Worm (Caenorhabditis elegans) whole organism, late embryonic: Measurements from ENCODE around the gene sri-21.
"Not testable (repeated sequence)": the region's sequence is repeated elsewhere in the genome, so short reads cannot be mapped to it uniquely, and the experiment has no call there.

Experiments
- K09A11.1 ChIP-seq: sonication (generic microtip); optimal IDR thresholded peaks from 2 replicates; lab custom pipeline; 2017; ENCODE audit warnings: antibody characterized with exemption, mild to moderate bottlenecking, missing genetic modification characterization, missing compliant biosample characterization; ENCODE audit not compliant: insufficient read depth
- ceh-19 ChIP-seq: fragments of 200-800 bp; sonication (Bioruptor generic); optimal IDR thresholded peaks from 2 replicates; lab custom pipeline; 2018; ENCODE audit warnings: mild to moderate bottlenecking, missing genetic modification characterization, missing compliant biosample characterization
- ceh-31 ChIP-seq: sonication (generic microtip); optimal IDR thresholded peaks from 2 replicates; lab custom pipeline; 2016; ENCODE audit warnings: missing genetic modification characterization, missing compliant biosample characterization
- ceh-34 ChIP-seq: sonication (generic microtip); optimal IDR thresholded peaks from 2 replicates; lab custom pipeline; 2016; ENCODE audit warnings: mild to moderate bottlenecking, missing genetic modification characterization, missing compliant biosample characterization
- ceh-9 ChIP-seq: sonication (generic microtip); optimal IDR thresholded peaks from 2 replicates; lab custom pipeline; 2016; ENCODE audit warnings: mild to moderate bottlenecking, missing genetic modification characterization, inconsistent platforms, missing compliant biosample characterization
- elt-4 ChIP-seq: sonication (generic microtip); optimal IDR thresholded peaks from 2 replicates; lab custom pipeline; 2016; ENCODE audit warnings: missing genetic modification characterization, missing compliant biosample characterization
- fkh-10 ChIP-seq: fragments of 150-350 bp; optimal IDR thresholded peaks from 2 replicates; lab custom pipeline; 2014; ENCODE audit warnings: missing biosample characterization, missing genetic modification reagents, missing genetic modification characterization
- gmeb-2 ChIP-seq: sonication (generic microtip); optimal IDR thresholded peaks from 2 replicates; lab custom pipeline; 2016; ENCODE audit warnings: missing genetic modification characterization, inconsistent platforms, missing compliant biosample characterization
- hlh-30 ChIP-seq: sonication (generic microtip); optimal IDR thresholded peaks from 2 replicates; lab custom pipeline; 2017; ENCODE audit warnings: antibody characterized with exemption, missing genetic modification characterization, missing compliant biosample characterization; ENCODE audit not compliant: insufficient read depth
- hlh-6 ChIP-seq: sonication (generic microtip); optimal IDR thresholded peaks from 2 replicates; lab custom pipeline; 2016; ENCODE audit warnings: missing genotype, missing genetic modification characterization, missing compliant biosample characterization
- lin-11 ChIP-seq: fragments of 200-800 bp; sonication (Bioruptor generic); optimal IDR thresholded peaks from 2 replicates; lab custom pipeline; 2018; ENCODE audit warnings: mild to moderate bottlenecking, missing genetic modification characterization, missing compliant biosample characterization
- pat-9 ChIP-seq: fragments of 200-800 bp; sonication (Bioruptor generic); optimal IDR thresholded peaks from 2 replicates; lab custom pipeline; 2018; ENCODE audit warnings: mild to moderate bottlenecking, missing genetic modification characterization, moderate library complexity, missing compliant biosample characterization
- pax-1 ChIP-seq: fragments of 150-350 bp; optimal IDR thresholded peaks from 2 replicates; lab custom pipeline; 2014; ENCODE audit warnings: missing biosample characterization, missing genetic modification characterization
- pha-2 ChIP-seq: sonication (generic microtip); optimal IDR thresholded peaks from 2 replicates; lab custom pipeline; 2017; ENCODE audit warnings: mild to moderate bottlenecking, missing genetic modification characterization, missing compliant biosample characterization
- pha-4 ChIP-seq: fragments of 150-350 bp; optimal IDR thresholded peaks from 2 replicates; lab custom pipeline; 2018; ENCODE audit warnings: missing biosample characterization, missing genetic modification reagents, missing genetic modification characterization
- rnt-1 ChIP-seq: sonication (generic microtip); optimal IDR thresholded peaks from 2 replicates; lab custom pipeline; 2016; ENCODE audit warnings: missing genetic modification characterization, missing compliant biosample characterization
- sdc-2 ChIP-seq: sonication (generic microtip); optimal IDR thresholded peaks from 2 replicates; lab custom pipeline; 2016; ENCODE audit warnings: missing genotype, missing genetic modification characterization, missing compliant biosample characterization
- sox-4 ChIP-seq: sonication (generic microtip); optimal IDR thresholded peaks from 2 replicates; lab custom pipeline; 2017; ENCODE audit warnings: mild to moderate bottlenecking, missing genetic modification characterization, inconsistent platforms, missing compliant biosample characterization
- syd-9 ChIP-seq: sonication (generic microtip); optimal IDR thresholded peaks from 2 replicates; lab custom pipeline; 2016; ENCODE audit warnings: mild to moderate bottlenecking, missing genetic modification characterization, moderate library complexity, missing compliant biosample characterization
- unc-42 ChIP-seq: sonication (generic microtip); optimal IDR thresholded peaks from 2 replicates; lab custom pipeline; 2016; ENCODE audit warnings: missing genotype, missing genetic modification characterization, missing compliant biosample characterization
- unc-86 ChIP-seq: sonication (generic microtip); optimal IDR thresholded peaks from 2 replicates; lab custom pipeline; 2016; ENCODE audit warnings: missing genetic modification characterization, missing compliant biosample characterization
- zip-5 ChIP-seq: sonication (generic microtip); optimal IDR thresholded peaks from 2 replicates; lab custom pipeline; 2016; ENCODE audit warnings: missing genetic modification characterization, missing compliant biosample characterization

Gene sri-21

DNA sequence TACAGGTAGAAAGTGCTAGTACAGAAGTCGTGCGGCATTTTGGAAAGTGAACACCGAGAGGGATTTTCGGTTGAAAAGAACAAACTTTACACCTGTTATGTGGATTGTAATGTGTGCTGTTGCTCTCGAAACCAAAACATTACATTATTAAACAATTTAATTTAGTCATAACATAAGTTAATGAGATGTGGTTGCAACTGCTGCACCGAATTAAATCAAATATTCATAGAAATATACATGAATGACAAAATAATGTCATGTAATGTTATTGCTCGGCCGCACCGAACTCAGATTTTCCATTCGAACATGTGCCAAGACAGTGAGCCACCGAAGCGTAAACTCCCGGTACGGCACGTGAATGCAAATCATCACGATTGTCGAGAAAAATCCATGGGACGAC is 45.3 kb downstream of the sri-21 start, which contains the start of gene srh-213 (continued):
- TF ChIP-seq pha-4 (tag; lab: Kevin White, UChicago) (no peak), fkh-10 (GFP tag; lab: Kevin White, UChicago) (no peak), lin-11 (tag; lab: Kevin White, UChicago) (no peak), sdc-2 (no peak), ceh-34 (tag; lab: Kevin White, UChicago) (no peak)

DNA sequence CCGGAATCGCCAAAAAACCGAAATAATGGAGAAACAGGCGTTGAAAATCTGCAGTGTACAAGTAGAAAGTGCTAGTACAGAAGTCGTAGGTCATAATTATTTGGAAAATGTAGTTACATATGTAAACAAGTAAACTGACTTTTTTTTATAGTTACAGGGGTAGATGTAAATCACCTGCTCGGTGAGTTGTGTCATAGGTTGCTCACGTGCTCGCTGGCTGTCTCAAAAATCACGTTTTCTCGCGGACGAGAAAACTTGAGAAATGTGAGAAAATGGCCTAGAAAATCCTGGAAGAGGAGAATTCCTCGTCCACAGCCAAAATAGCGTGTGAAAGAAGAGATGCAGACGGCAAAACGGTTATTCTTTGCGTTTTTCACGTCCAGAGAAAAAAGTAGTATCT is 47.4 kb downstream of the sri-21 start, which contains the start of gene srh-212:
Gene srh-212 (minus strand): TSS at position 101 of the 400 bp plus-strand sequence.
- not testable (repeated sequence) for TF ChIP-seq sox-4 (tag; lab: Kevin White, UChicago); pha-2 (tag; lab: Kevin White, UChicago); ceh-19 (GFP tag; lab: Kevin White, UChicago)

DNA sequence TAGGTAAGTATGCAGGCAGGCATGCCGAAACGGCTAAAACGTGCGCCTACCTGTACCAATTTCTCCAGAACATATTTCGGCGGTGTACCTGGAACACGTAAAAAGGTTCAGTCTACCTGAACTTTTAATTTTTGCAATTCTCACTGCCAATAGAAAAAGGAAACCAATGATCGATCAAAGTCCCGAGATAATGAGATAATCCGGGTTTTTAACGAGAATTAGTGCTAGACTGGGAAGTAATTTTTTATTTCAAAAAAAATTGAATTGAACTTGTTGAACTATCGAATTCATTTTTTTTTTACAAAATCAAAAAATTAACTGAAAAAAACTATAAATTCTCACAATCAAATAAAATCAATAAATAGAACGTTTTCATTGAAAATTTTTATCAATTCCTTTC is 50.9 kb downstream of the sri-21 start, which contains the start of gene T22F3.7:
Gene T22F3.7 (minus strand): TSS at position 101 of the 400 bp plus-strand sequence.
- no peak for TF ChIP-seq ceh-31 (tag; lab: Kevin White, UChicago)
- no peak for TF ChIP-seq rnt-1 (tag; lab: Kevin White, UChicago)
- TF ChIP-seq zip-5 (tag; lab: Kevin White, UChicago), result no peak
- TF ChIP-seq hlh-6, result no peak
- TF ChIP-seq pat-9 (tag; lab: Kevin White, UChicago), result no peak
- TF ChIP-seq K09A11.1, result no peak
- no peak for TF ChIP-seq ceh-9 (tag; lab: Kevin White, UChicago)
- no peak for TF ChIP-seq pax-1
- no peak for TF ChIP-seq unc-86
- no peak for TF ChIP-seq unc-42 (tag; lab: Kevin White, UChicago)
- no peak for TF ChIP-seq gmeb-2
- TF ChIP-seq syd-9 (tag; lab: Kevin White, UChicago), result no peak
- no peak for TF ChIP-seq hlh-30 (tag; lab: Kevin White, UChicago)
- no peak for TF ChIP-seq elt-4
